Fruit fly (Drosophila melanogaster) whole organism, pupa: ENCODE measurements around the gene plx.

Experiments used
- CG12605 ChIP-seq: fragments of 200-800 bp; sonication (Bioruptor generic); IDR thresholded peaks from 2 replicates; pipeline ENCODE4 v1.3.6; 2022; ENCODE audit warnings: missing biosample characterization, missing genetic modification characterization
- CG13204 ChIP-seq: fragments of 200-800 bp; sonication (Bioruptor generic); optimal IDR thresholded peaks from 2 replicates; lab custom pipeline; 2018; ENCODE audit warnings: missing biosample characterization, mild to moderate bottlenecking, missing genetic modification characterization, moderate library complexity
- CG17806 ChIP-seq: fragments of 200-800 bp; sonication (Bioruptor generic); optimal IDR thresholded peaks from 2 replicates; lab custom pipeline; 2018; ENCODE audit warnings: missing biosample characterization, mild to moderate bottlenecking, missing genetic modification characterization, moderate library complexity
- CG34367 ChIP-seq: fragments of 200-800 bp; sonication (Bioruptor generic); optimal IDR thresholded peaks from 2 replicates; lab custom pipeline; 2018; ENCODE audit warnings: missing biosample characterization, mild to moderate bottlenecking, missing genetic modification characterization
- CG4496 ChIP-seq: fragments of 200-800 bp; sonication (Bioruptor generic); IDR thresholded peaks from 3 replicates; pipeline ENCODE4 v1.3.6; 2022; ENCODE audit warnings: missing biosample characterization, missing genetic modification characterization
- EcR ChIP-seq: fragments of 200-800 bp; sonication (Bioruptor generic); optimal IDR thresholded peaks from 3 replicates; lab custom pipeline; 2019; ENCODE audit warnings: missing biosample characterization, missing genetic modification characterization, mild to moderate bottlenecking, moderate library complexity, missing genetic modification reagents

- no peak for TF ChIP-seq CG17806 (tag; lab: Kevin White, UChicago)
- no peak for TF ChIP-seq CG34367 (tag; lab: Kevin White, UChicago)
- TF ChIP-seq CG12605 (GFP tag; lab: Robert Waterston, UW), result no peak
- no peak for TF ChIP-seq CG13204 (GFP tag; lab: Kevin White, UChicago)
- no peak for TF ChIP-seq CG4496 (GFP tag; lab: Robert Waterston, UW)
- no peak for TF ChIP-seq EcR (GFP tag; lab: Kevin White, UChicago)
Observed at dm6 chr3R:5727724-5728365, 42.2 kb downstream of the plx start.
